Fruit fly (Drosophila melanogaster): ENCODE data around the gene AdoR.

Gene AdoR

DNA sequence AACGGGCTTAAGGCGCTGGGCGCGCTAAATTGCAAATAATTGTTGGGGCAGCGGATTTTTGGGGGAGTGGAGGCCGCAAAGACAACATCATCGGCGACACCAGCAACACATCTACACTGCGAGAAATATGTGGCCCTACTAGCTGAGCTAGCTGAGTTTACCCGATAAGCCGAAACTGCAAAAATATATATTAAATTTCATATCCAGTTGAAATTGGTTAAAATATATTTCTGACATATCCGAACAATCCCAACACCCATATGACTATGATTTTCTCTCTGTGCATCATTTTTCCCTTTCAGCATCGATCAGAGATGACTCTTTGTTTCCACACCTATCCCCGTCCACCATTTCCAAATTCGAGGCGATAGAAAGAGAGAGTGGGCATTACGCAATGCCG lies 40.4 kb upstream of the AdoR start:
- TF ChIP-seq jim (GFP tag; optimal IDR thresholded peaks at IDR 0.05) (no peak), Hr83 (GFP tag; optimal IDR thresholded peaks at IDR 0.05; ENCODE audit: poor library complexity, severe bottlenecking) (no peak), Hnf4 (GFP tag; optimal IDR thresholded peaks at IDR 0.05) (peak; percentile 32), CrebA (GFP tag; optimal IDR thresholded peaks at IDR 0.05; ENCODE audit: borderline replicate concordance) (no peak), brk (GFP tag; optimal IDR thresholded peaks at IDR 0.05) (no peak), woc (GFP tag; optimal IDR thresholded peaks at IDR 0.05) (peak; percentile 17), Sp1 (GFP tag; optimal IDR thresholded peaks at IDR 0.05) (peak; percentile 39), fru (GFP tag; optimal IDR thresholded peaks at IDR 0.05) (peak; percentile 69), CG9705 (GFP tag; optimal IDR thresholded peaks at IDR 0.05) (no peak), psq (GFP tag; optimal IDR thresholded peaks at IDR 0.05) (peak; percentile 44), rgr (GFP tag; optimal IDR thresholded peaks at IDR 0.05) (peak; percentile 63), Vsx2 (GFP tag; optimal IDR thresholded peaks at IDR 0.05; ENCODE audit: partially characterized antibody) (no peak), pan (optimal IDR thresholded peaks at IDR 0.05) (no peak), HLH106 (tag; optimal IDR thresholded peaks at IDR 0.05) (peak; percentile 62), GATAd (GFP tag; optimal IDR thresholded peaks at IDR 0.05) (no peak), br (GFP tag; optimal IDR thresholded peaks at IDR 0.05) (peak; percentile 67), dl (GFP tag; optimal IDR thresholded peaks at IDR 0.05; ENCODE audit: insufficient read depth in 1 of 2, partially characterized antibody in 2 of 2) (no peak), CG32264 (GFP tag; optimal IDR thresholded peaks at IDR 0.05) (peak; percentile 36), foxo (GFP tag; optimal IDR thresholded peaks at IDR 0.05) (peak in 1 of 2 experiments; percentile 67), ey (GFP tag; optimal IDR thresholded peaks at IDR 0.05) (peak; percentile 63), OdsH (GFP tag; optimal IDR thresholded peaks at IDR 0.05) (peak; percentile 46), Mio (GFP tag; optimal IDR thresholded peaks at IDR 0.05) (no peak), h (GFP tag; optimal IDR thresholded peaks at IDR 0.05) (peak; percentile 76), Dif (GFP tag; optimal IDR thresholded peaks at IDR 0.05; ENCODE audit: partially characterized antibody) (no peak), dmrt93B (GFP tag; optimal IDR thresholded peaks at IDR 0.05) (no peak), sv (GFP tag; optimal IDR thresholded peaks at IDR 0.05) (peak; percentile 48), Abd-B (GFP tag; optimal IDR thresholded peaks at IDR 0.05) (no peak)

dm6 chr3R:30189398-30189797 lies 40.0 kb upstream of the AdoR start:
- TF ChIP-seq CrebA (GFP tag; optimal IDR thresholded peaks at IDR 0.05; ENCODE audit: borderline replicate concordance) (no peak), Mio (GFP tag; optimal IDR thresholded peaks at IDR 0.05) (no peak), foxo (GFP tag; optimal IDR thresholded peaks at IDR 0.05) (no peak), N (GFP tag; optimal IDR thresholded peaks at IDR 0.05) (no peak), Dfd (GFP tag; optimal IDR thresholded peaks at IDR 0.05) (no peak), sage (GFP tag; optimal IDR thresholded peaks at IDR 0.05) (no peak), GATAd (GFP tag; optimal IDR thresholded peaks at IDR 0.05) (no peak), brk (GFP tag; optimal IDR thresholded peaks at IDR 0.05) (no peak), br (GFP tag; optimal IDR thresholded peaks at IDR 0.05) (no peak), ey (GFP tag; optimal IDR thresholded peaks at IDR 0.05) (no peak), woc (GFP tag; optimal IDR thresholded peaks at IDR 0.05) (no peak), dmrt93B (GFP tag; optimal IDR thresholded peaks at IDR 0.05) (no peak), Hnf4 (GFP tag; optimal IDR thresholded peaks at IDR 0.05) (no peak)

DNA sequence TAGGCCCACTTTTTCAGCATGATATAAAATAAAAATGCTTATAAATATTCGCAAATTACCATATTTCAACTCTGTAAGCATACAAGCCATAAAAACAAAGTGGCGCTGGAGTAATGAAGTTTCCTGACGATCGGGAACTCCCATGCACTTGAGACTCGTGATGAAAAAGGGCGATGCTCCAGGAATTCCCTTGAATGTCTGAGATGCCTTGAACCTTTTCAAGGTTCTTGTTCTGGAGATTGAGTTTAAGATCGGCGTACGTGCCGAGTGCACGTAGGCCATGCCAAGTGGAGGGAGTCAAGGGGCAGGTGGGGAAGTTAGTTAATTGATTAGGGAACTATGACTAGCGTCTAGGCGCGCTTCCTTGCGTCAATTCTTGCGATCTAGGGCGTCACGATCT lies 34.5 kb upstream of the AdoR start:
- TF ChIP-seq woc (GFP tag; optimal IDR thresholded peaks at IDR 0.05) (no peak), br (GFP tag; optimal IDR thresholded peaks at IDR 0.05) (no peak), h (GFP tag; optimal IDR thresholded peaks at IDR 0.05) (no peak), GATAd (GFP tag; optimal IDR thresholded peaks at IDR 0.05) (no peak), dmrt93B (GFP tag; optimal IDR thresholded peaks at IDR 0.05) (no peak), Jra (GFP tag; optimal IDR thresholded peaks at IDR 0.05) (no peak), Abd-B (GFP tag; optimal IDR thresholded peaks at IDR 0.05) (no peak), psq (GFP tag; optimal IDR thresholded peaks at IDR 0.05) (no peak), sv (GFP tag; optimal IDR thresholded peaks at IDR 0.05) (no peak), usp (GFP tag; optimal IDR thresholded peaks at IDR 0.05) (no peak)

dm6 chr3R:30179934-30180333 lies 30.5 kb upstream of the AdoR start, which contains the start of gene Bet5:
Gene Bet5, plus strand, starts transcription at chr3R:30180232.
- TF ChIP-seq OdsH (GFP tag; optimal IDR thresholded peaks at IDR 0.05) = no peak
- no peak for TF ChIP-seq sage (GFP tag; optimal IDR thresholded peaks at IDR 0.05)
- TF ChIP-seq foxo (GFP tag; optimal IDR thresholded peaks at IDR 0.05) = no peak
